Worm (Caenorhabditis elegans): ENCODE results near the gene bus-8A.

DNA sequence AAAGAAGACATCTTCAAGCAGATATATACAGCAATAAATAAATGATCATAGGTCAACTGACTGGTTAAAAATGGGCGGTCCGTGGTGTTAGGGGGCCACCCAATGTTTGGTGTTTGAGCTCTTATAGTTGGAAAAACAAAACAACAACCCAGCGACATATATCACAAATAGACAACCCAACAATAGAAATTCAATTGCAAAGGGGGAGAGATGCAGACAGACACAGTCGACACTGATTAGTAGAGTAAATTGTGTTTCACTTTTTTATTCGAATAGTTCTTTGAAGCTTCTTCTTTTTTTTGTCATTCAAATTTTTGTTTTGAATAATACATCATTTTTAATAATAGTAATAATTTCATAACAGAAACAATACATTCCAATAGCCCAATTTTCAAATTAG is 22.7 kb downstream of the bus-8A start:
- no peak for TF ChIP-seq scrt-1 (GFP tag; IDR thresholded peaks at IDR 0.05)
- TF ChIP-seq B0310.2 (tag; optimal IDR thresholded peaks at IDR 0.05): no peak
- TF ChIP-seq tra-4 (tag; optimal IDR thresholded peaks at IDR 0.05): no peak

All from whole organism, early embryonic.